Worm (Caenorhabditis elegans): ENCODE results near the gene gst-21.
A peak's percentile ranks its signal among the peaks of the same experiment; 100 is the strongest.

Gene gst-21

ce11 chrV:1771727-1772126 is 39.9 kb upstream of the gst-21 start, which contains the start of gene dhs-13:
Gene dhs-13 (minus strand): TSS chrV:1771734.
- TF ChIP-seq elt-2 (tag; optimal IDR thresholded peaks at IDR 0.05) (peak; percentile 52), pha-4 (tag; optimal IDR thresholded peaks at IDR 0.05) (peak; percentile 47), sea-2 (GFP tag; optimal IDR thresholded peaks at IDR 0.05) (no peak), lin-15B (tag; optimal IDR thresholded peaks at IDR 0.05) (peak; percentile 36), ztf-4 (tag; optimal IDR thresholded peaks at IDR 0.05) (no peak)

ce11 chrV:1767427-1767826 is 35.6 kb upstream of the gst-21 start:
- TF ChIP-seq eor-1 (tag; optimal IDR thresholded peaks at IDR 0.05) (no peak), nhr-76 (tag; optimal IDR thresholded peaks at IDR 0.05) (no peak), mml-1 (tag; optimal IDR thresholded peaks at IDR 0.05) (no peak), ceh-16 (tag; optimal IDR thresholded peaks at IDR 0.05) (no peak), ceh-82 (tag; optimal IDR thresholded peaks at IDR 0.05) (no peak), fkh-10 (GFP tag; optimal IDR thresholded peaks at IDR 0.05) (no peak), nhr-43 (tag; optimal IDR thresholded peaks at IDR 0.05; ENCODE audit: poor library complexity, severe bottlenecking) (no peak), nhr-25 (tag; optimal IDR thresholded peaks at IDR 0.05) (no peak), pha-4 (tag; optimal IDR thresholded peaks at IDR 0.05) (no peak), jun-1 (tag; optimal IDR thresholded peaks at IDR 0.05) (no peak), ama-1 (optimal IDR thresholded peaks at IDR 0.05) (no peak), daf-12 (tag; optimal IDR thresholded peaks at IDR 0.05) (no peak), R02D3.7 (tag; optimal IDR thresholded peaks at IDR 0.05) (no peak), nhr-77 (tag; optimal IDR thresholded peaks at IDR 0.05) (no peak), snpc-4 (tag; optimal IDR thresholded peaks at IDR 0.05) (no peak), fkh-2 (tag; optimal IDR thresholded peaks at IDR 0.05) (no peak), elt-2 (tag; optimal IDR thresholded peaks at IDR 0.05) (no peak), ceh-28 (tag; optimal IDR thresholded peaks at IDR 0.05) (no peak), lsy-12 (tag; optimal IDR thresholded peaks at IDR 0.05) (no peak), ceh-9 (tag; optimal IDR thresholded peaks at IDR 0.05) (no peak)

DNA sequence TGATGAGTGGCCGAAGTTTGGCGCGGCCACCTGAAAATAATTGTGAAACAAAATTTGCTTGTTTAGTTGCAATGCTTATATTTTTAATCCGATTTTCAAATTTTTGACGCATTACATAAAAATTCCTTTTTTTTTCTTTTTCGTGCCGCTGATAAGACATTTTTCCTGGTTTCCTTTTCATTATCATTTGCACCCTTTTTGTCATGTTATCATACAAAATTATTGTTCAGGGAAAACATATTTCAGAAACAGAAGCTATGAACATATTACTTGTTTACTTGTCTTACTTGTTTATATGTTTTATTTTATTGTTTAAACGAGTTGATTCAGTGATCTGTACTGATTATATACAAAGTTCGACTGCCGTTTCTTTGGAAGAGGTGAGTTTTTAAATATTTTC is 28.9 kb upstream of the gst-21 start, which contains the start of gene clec-205:
Gene clec-205, plus strand, starts transcription at position 212 of the 400 bp plus-strand sequence.
- TF ChIP-seq fkh-2 (tag; optimal IDR thresholded peaks at IDR 0.05): no peak
- no peak for TF ChIP-seq nfya-1 (tag; optimal IDR thresholded peaks at IDR 0.05; ENCODE audit: insufficient read depth)
- no peak for TF ChIP-seq ceh-16 (tag; optimal IDR thresholded peaks at IDR 0.05)
- TF ChIP-seq elt-2 (tag; optimal IDR thresholded peaks at IDR 0.05): peak; percentile 60
- TF ChIP-seq ceh-28 (tag; optimal IDR thresholded peaks at IDR 0.05): no peak
- TF ChIP-seq fkh-10 (GFP tag; optimal IDR thresholded peaks at IDR 0.05): no peak
- no peak for TF ChIP-seq fos-1 (tag; optimal IDR thresholded peaks at IDR 0.05)

ce11 chrV:1756856-1757255 is 25.0 kb upstream of the gst-21 start, which contains the start of gene clec-204:
Gene clec-204 (plus strand): TSS chrV:1757156.
- TF ChIP-seq elt-2 (tag; optimal IDR thresholded peaks at IDR 0.05): peak; percentile 45
- no peak for TF ChIP-seq nhr-67 (tag; optimal IDR thresholded peaks at IDR 0.05)
- TF ChIP-seq unc-62 (GFP tag; optimal IDR thresholded peaks at IDR 0.05): no peak
- no peak for TF ChIP-seq R02D3.7 (tag; optimal IDR thresholded peaks at IDR 0.05)
- TF ChIP-seq ceh-9 (tag; optimal IDR thresholded peaks at IDR 0.05): no peak

ce11 chrV:1756099-1756498 is 24.3 kb upstream of the gst-21 start:
- TF ChIP-seq elt-2 (tag; optimal IDR thresholded peaks at IDR 0.05): peak; percentile 64
- no peak for TF ChIP-seq mdl-1 (tag; optimal IDR thresholded peaks at IDR 0.05)
- TF ChIP-seq pqm-1 (tag; optimal IDR thresholded peaks at IDR 0.05): peak; percentile 7

DNA sequence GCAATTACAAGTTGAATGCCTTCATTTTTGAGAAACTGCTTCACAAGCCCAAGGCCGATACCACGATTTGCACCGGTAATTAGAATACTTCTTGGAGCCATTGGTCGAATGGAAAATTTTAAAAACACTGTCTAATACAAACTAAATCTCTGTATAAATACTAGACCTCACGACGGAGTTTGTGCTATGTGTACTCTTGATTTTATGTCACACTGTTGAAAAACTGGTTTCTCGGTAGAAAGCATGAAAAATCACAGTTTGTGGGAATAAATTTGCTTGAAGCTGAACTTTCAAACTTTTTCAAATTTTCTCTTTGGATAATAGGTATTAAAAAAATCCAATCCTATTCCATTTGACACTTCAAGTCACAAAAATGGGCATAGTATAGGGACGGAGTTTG is 23.8 kb upstream of the gst-21 start, which contains the start of gene ZK697.14:
Gene ZK697.14, minus strand, starts transcription at position 101 of the 400 bp plus-strand sequence.
- no peak for TF ChIP-seq nhr-237 (tag; optimal IDR thresholded peaks at IDR 0.05)
- TF ChIP-seq lsy-12 (tag; optimal IDR thresholded peaks at IDR 0.05): no peak
- no peak for TF ChIP-seq hmg-11 (tag; optimal IDR thresholded peaks at IDR 0.05)
- TF ChIP-seq ama-1 (optimal IDR thresholded peaks at IDR 0.05): no peak
- TF ChIP-seq ceh-16 (tag; optimal IDR thresholded peaks at IDR 0.05): no peak
- no peak for TF ChIP-seq nhr-28 (tag; optimal IDR thresholded peaks at IDR 0.05)
- no peak for TF ChIP-seq ceh-28 (tag; optimal IDR thresholded peaks at IDR 0.05)
- no peak for TF ChIP-seq nhr-23 (tag; optimal IDR thresholded peaks at IDR 0.05)
- TF ChIP-seq mdl-1 (tag; optimal IDR thresholded peaks at IDR 0.05): no peak
- TF ChIP-seq elt-3 (tag; optimal IDR thresholded peaks at IDR 0.05): no peak
- no peak for TF ChIP-seq nhr-12 (tag; optimal IDR thresholded peaks at IDR 0.05)
- no peak for TF ChIP-seq unc-62 (GFP tag; optimal IDR thresholded peaks at IDR 0.05)
- TF ChIP-seq nhr-77 (tag; optimal IDR thresholded peaks at IDR 0.05): no peak
- no peak for TF ChIP-seq fos-1 (tag; optimal IDR thresholded peaks at IDR 0.05)
- TF ChIP-seq egl-5 (tag; optimal IDR thresholded peaks at IDR 0.05): no peak
- TF ChIP-seq tbx-2 (tag; optimal IDR thresholded peaks at IDR 0.05): no peak
- TF ChIP-seq snpc-4 (tag; optimal IDR thresholded peaks at IDR 0.05): no peak

All from whole organism, L3 larva.